Worm (Caenorhabditis elegans) whole organism, midembryonic: ENCODE results near the gene set-31.

Experiments
- med-1 ChIP-seq: sonication (generic microtip); optimal IDR thresholded peaks from 2 replicates; lab custom pipeline; 2017; ENCODE audit warnings: missing genetic modification characterization, mild to moderate bottlenecking, missing compliant biosample characterization, antibody characterized with exemption, missing genetic modification reagents; ENCODE audit not compliant: insufficient read depth
- ztf-23 ChIP-seq: fragments of 200-800 bp; sonication (Bioruptor generic); IDR thresholded peaks from 2 replicates; pipeline ENCODE4 v1.3.6; 2022; ENCODE audit warnings: missing genetic modification reagents, missing genetic modification characterization, missing compliant biosample characterization

- TF ChIP-seq ztf-23 (GFP tag; lab: Robert Waterston, UW) (no peak), med-1 (no peak)
Observed at ce11 chrV:14414032-14414431, 3.7 kb upstream of the set-31 start.
